Worm (Caenorhabditis elegans) whole organism, L3 larva: Measurements from ENCODE around the gene sec-6.
A peak's percentile ranks its signal among the peaks of the same experiment; 100 is the strongest.

Source experiments
- ZK546.5 ChIP-seq: sonication (generic microtip); optimal IDR thresholded peaks from 2 replicates; lab custom pipeline; 2017; ENCODE audit warnings: missing biosample characterization, missing genetic modification characterization
- aly-2 ChIP-seq: fragments of 150-350 bp; optimal IDR thresholded peaks from 2 replicates; lab custom pipeline; 2014; ENCODE audit warnings: missing biosample characterization, missing genetic modification characterization
- ama-1 ChIP-seq: fragments of 150-350 bp; optimal IDR thresholded peaks from 2 replicates; lab custom pipeline; 2018
- ceh-16 ChIP-seq: sonication (generic microtip); optimal IDR thresholded peaks from 2 replicates; lab custom pipeline; 2017; ENCODE audit warnings: missing biosample characterization, missing genetic modification characterization
- daf-12 ChIP-seq: fragments of 150-350 bp; optimal IDR thresholded peaks from 2 replicates; lab custom pipeline; 2014; ENCODE audit warnings: missing biosample characterization, missing genetic modification reagents, missing genetic modification characterization
- egl-27 ChIP-seq: sonication (generic microtip); optimal IDR thresholded peaks from 4 replicates; lab custom pipeline; 2017; ENCODE audit warnings: missing biosample characterization, missing genetic modification reagents, missing genetic modification characterization
- egl-5 ChIP-seq: fragments of 150-350 bp; optimal IDR thresholded peaks from 2 replicates; lab custom pipeline; 2017; ENCODE audit warnings: missing biosample characterization, missing genetic modification reagents, missing genetic modification characterization, inconsistent platforms
- elt-1 ChIP-seq: fragments of 150-350 bp; optimal IDR thresholded peaks from 2 replicates; lab custom pipeline; 2014; ENCODE audit warnings: missing biosample characterization, missing genetic modification characterization
- elt-2 ChIP-seq: sonication (generic microtip); optimal IDR thresholded peaks from 2 replicates; lab custom pipeline; 2016; ENCODE audit warnings: missing genetic modification reagents, mild to moderate bottlenecking, missing genetic modification characterization, missing compliant biosample characterization
- elt-3 ChIP-seq, 3 experiments: fragments of 150-350 bp in 1 of 3; sonication (generic microtip) in 2 of 3; optimal IDR thresholded peaks; 2 replicates in 2 of 3; 4 replicates in 1 of 3; lab custom pipeline; 2014 to 2017; ENCODE audit warnings: missing biosample characterization in 3 of 3, missing genetic modification characterization in 3 of 3
- eor-1 ChIP-seq, 2 experiments: fragments of 150-350 bp; optimal IDR thresholded peaks; 2 replicates each; lab custom pipeline; 2014 to 2018; ENCODE audit warnings: missing biosample characterization in 2 of 2, missing genetic modification characterization in 2 of 2
- fkh-10 ChIP-seq: sonication (generic microtip); optimal IDR thresholded peaks from 2 replicates; lab custom pipeline; 2017; ENCODE audit warnings: missing biosample characterization, missing genetic modification reagents, missing genetic modification characterization
- fkh-2 ChIP-seq: fragments of 150-350 bp; optimal IDR thresholded peaks from 2 replicates; lab custom pipeline; 2014; ENCODE audit warnings: missing biosample characterization, missing genetic modification reagents, missing genetic modification characterization
- fos-1 ChIP-seq: fragments of 150-350 bp; optimal IDR thresholded peaks from 2 replicates; lab custom pipeline; 2014; ENCODE audit warnings: missing biosample characterization, missing genetic modification characterization
- hmg-11 ChIP-seq: sonication (generic microtip); optimal IDR thresholded peaks from 2 replicates; lab custom pipeline; 2016; ENCODE audit warnings: missing genetic modification characterization, missing compliant biosample characterization
- jun-1 ChIP-seq: fragments of 150-350 bp; optimal IDR thresholded peaks from 2 replicates; lab custom pipeline; 2014; ENCODE audit warnings: missing biosample characterization, missing genetic modification reagents, missing genetic modification characterization
- lin-15B ChIP-seq: fragments of 150-350 bp; optimal IDR thresholded peaks from 2 replicates; lab custom pipeline; 2014; ENCODE audit warnings: missing biosample characterization, missing genetic modification characterization
- lsy-12 ChIP-seq: sonication (generic microtip); optimal IDR thresholded peaks from 2 replicates; lab custom pipeline; 2016; ENCODE audit warnings: mild to moderate bottlenecking, missing genetic modification characterization, missing compliant biosample characterization
- mdl-1 ChIP-seq: fragments of 150-350 bp; optimal IDR thresholded peaks from 2 replicates; lab custom pipeline; 2014; ENCODE audit warnings: missing biosample characterization, missing genetic modification characterization
- mml-1 ChIP-seq: fragments of 150-350 bp; sonication (generic microtip); optimal IDR thresholded peaks from 3 replicates; lab custom pipeline; 2014; ENCODE audit warnings: missing biosample characterization, missing genetic modification characterization
- nhr-11 ChIP-seq: fragments of 150-350 bp; optimal IDR thresholded peaks from 2 replicates; lab custom pipeline; 2014; ENCODE audit warnings: missing biosample characterization, missing genetic modification characterization
- nhr-12 ChIP-seq: fragments of 150-350 bp; optimal IDR thresholded peaks from 2 replicates; lab custom pipeline; 2014; ENCODE audit warnings: missing biosample characterization, missing genetic modification characterization
- nhr-23 ChIP-seq: fragments of 150-350 bp; optimal IDR thresholded peaks from 2 replicates; lab custom pipeline; 2014; ENCODE audit warnings: missing biosample characterization, missing genetic modification reagents, missing genetic modification characterization
- nhr-25 ChIP-seq: sonication (generic microtip); optimal IDR thresholded peaks from 2 replicates; lab custom pipeline; 2017; ENCODE audit warnings: missing biosample characterization, missing genetic modification characterization
- nhr-28 ChIP-seq: fragments of 150-350 bp; optimal IDR thresholded peaks from 2 replicates; lab custom pipeline; 2014; ENCODE audit warnings: missing biosample characterization, missing genetic modification characterization
- nhr-43 ChIP-seq: sonication (generic microtip); optimal IDR thresholded peaks from 2 replicates; lab custom pipeline; 2016; ENCODE audit warnings: mild to moderate bottlenecking, missing genetic modification characterization, missing compliant biosample characterization; ENCODE audit not compliant: poor library complexity, severe bottlenecking
- nhr-67 ChIP-seq: fragments of 150-350 bp; optimal IDR thresholded peaks from 2 replicates; lab custom pipeline; 2014; ENCODE audit warnings: missing biosample characterization, missing genetic modification characterization
- nhr-76 ChIP-seq: fragments of 150-350 bp; sonication (generic microtip); optimal IDR thresholded peaks from 5 replicates; lab custom pipeline; 2014; ENCODE audit warnings: missing biosample characterization, missing genetic modification characterization
- pha-4 ChIP-seq: fragments of 150-350 bp; optimal IDR thresholded peaks from 2 replicates; lab custom pipeline; 2014; ENCODE audit warnings: missing biosample characterization, missing genetic modification reagents, missing genetic modification characterization
- pqm-1 ChIP-seq: fragments of 150-350 bp; optimal IDR thresholded peaks from 2 replicates; lab custom pipeline; 2017; ENCODE audit warnings: missing biosample characterization, missing genetic modification characterization, inconsistent platforms
- snpc-4 ChIP-seq: fragments of 150-350 bp; optimal IDR thresholded peaks from 2 replicates; lab custom pipeline; 2014; ENCODE audit warnings: missing biosample characterization, missing genetic modification characterization
- tbx-2 ChIP-seq: sonication (generic microtip); optimal IDR thresholded peaks from 2 replicates; lab custom pipeline; 2016; ENCODE audit warnings: mild to moderate bottlenecking, missing genetic modification characterization, missing compliant biosample characterization
- unc-39 ChIP-seq: sonication (generic microtip); optimal IDR thresholded peaks from 4 replicates; lab custom pipeline; 2017; ENCODE audit warnings: missing biosample characterization, missing genetic modification characterization
- unc-62 ChIP-seq: fragments of 150-350 bp; sonication (generic microtip); optimal IDR thresholded peaks from 4 replicates; lab custom pipeline; 2014; ENCODE audit warnings: missing biosample characterization, missing genetic modification reagents, missing genetic modification characterization
- zag-1 ChIP-seq: fragments of 150-350 bp; optimal IDR thresholded peaks from 2 replicates; lab custom pipeline; 2014; ENCODE audit warnings: missing biosample characterization, missing genetic modification characterization
- ztf-11 ChIP-seq: fragments of 150-350 bp; optimal IDR thresholded peaks from 2 replicates; lab custom pipeline; 2014; ENCODE audit warnings: missing biosample characterization, missing genetic modification characterization

Gene sec-6

ce11 chrII:5416204-5416764 is 56.9 kb downstream of the sec-6 start, which contains the start of gene EEED8.2:
EEED8.2 (plus strand) TSS chrII:5416714.
- no peak for TF ChIP-seq egl-5 (tag; lab: Kevin White, UChicago)
- TF ChIP-seq pha-4: peak; percentile 26

DNA sequence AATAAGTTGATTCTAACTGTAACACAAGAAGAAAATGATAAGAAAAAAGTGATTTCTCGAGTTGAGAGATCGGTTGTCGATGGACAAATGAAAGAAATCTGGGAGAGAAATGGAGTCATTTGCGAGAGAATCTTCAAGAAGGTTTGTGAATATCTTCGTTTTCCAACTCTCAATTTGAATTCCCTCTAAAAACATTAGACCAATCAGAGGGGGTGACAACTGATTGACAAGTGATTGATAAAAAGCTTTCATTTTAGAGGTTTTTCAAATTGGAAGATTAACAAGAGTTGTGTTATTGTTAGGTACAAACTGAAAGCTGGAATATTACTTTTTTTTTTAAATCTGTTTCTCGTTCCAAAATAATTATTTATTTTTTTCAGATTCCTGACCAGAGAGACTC is 58.6 kb downstream of the sec-6 start:
- TF ChIP-seq nhr-67: no peak
- no peak for TF ChIP-seq eor-1 (tag; optimal IDR thresholded peaks at IDR 0.05; lab: Kevin White, UChicago)
- TF ChIP-seq snpc-4 (tag; lab: Kevin White, UChicago): no peak
- no peak for TF ChIP-seq nhr-43 (tag; lab: Kevin White, UChicago)
- TF ChIP-seq daf-12 (tag; lab: Kevin White, UChicago): no peak
- TF ChIP-seq nhr-28 (tag; lab: Kevin White, UChicago): no peak
- no peak for TF ChIP-seq elt-2 (tag; lab: Kevin White, UChicago)
- TF ChIP-seq nhr-23 (tag; lab: Kevin White, UChicago): no peak
- no peak for TF ChIP-seq mdl-1 (tag; lab: Kevin White, UChicago)
- no peak for TF ChIP-seq fkh-2 (tag; lab: Kevin White, UChicago)
- TF ChIP-seq nhr-11 (tag; lab: Kevin White, UChicago): no peak
- no peak for TF ChIP-seq pqm-1
- no peak for TF ChIP-seq tbx-2 (tag; lab: Kevin White, UChicago)
- no peak for TF ChIP-seq ztf-11 (tag; lab: Kevin White, UChicago)
- no peak for TF ChIP-seq hmg-11 (tag; lab: Kevin White, UChicago)
- no peak for TF ChIP-seq aly-2 (tag; lab: Kevin White, UChicago)
- TF ChIP-seq zag-1: no peak
- no peak for TF ChIP-seq unc-62 (GFP tag; lab: Kevin White, UChicago)
- TF ChIP-seq lin-15B (tag; lab: Kevin White, UChicago): no peak
- TF ChIP-seq, all 47 proteins: peak for 0

DNA sequence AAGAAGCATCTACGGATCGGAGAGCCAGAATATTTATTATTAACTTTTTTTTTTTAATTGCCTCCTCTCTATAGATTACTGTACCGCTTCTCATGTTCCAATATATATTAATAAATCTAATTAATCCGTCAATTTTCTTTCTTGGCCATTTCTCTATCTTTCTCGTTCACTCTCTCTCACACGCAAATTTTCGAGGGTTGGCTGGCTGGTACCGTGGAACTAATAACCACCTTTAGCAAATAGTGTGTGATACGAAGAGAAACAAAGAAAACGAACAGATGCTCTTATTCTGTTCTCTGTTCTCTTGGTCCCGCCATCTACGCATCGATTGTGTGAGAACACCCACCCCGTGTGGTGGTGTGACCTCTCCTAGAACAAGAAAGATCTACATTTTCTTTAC is 59.0 kb downstream of the sec-6 start:
- TF ChIP-seq ZK546.5 (no peak), elt-3 (tag; optimal IDR thresholded peaks at IDR 0.05; lab: Kevin White, UChicago) (no peak), aly-2 (tag; lab: Kevin White, UChicago) (no peak), nhr-28 (tag; lab: Kevin White, UChicago) (no peak), nhr-25 (no peak), lin-15B (tag; lab: Kevin White, UChicago) (no peak), nhr-11 (tag; lab: Kevin White, UChicago) (no peak), pha-4 (no peak), ztf-11 (tag; lab: Kevin White, UChicago) (no peak), elt-2 (tag; lab: Kevin White, UChicago) (no peak), snpc-4 (tag; lab: Kevin White, UChicago) (no peak), elt-1 (tag; lab: Kevin White, UChicago) (no peak), fos-1 (tag; lab: Kevin White, UChicago) (no peak), fkh-10 (no peak), ama-1 (lab: Kevin White, UChicago) (no peak), mdl-1 (tag; lab: Kevin White, UChicago) (no peak), mml-1 (no peak)

ce11 chrII:5418929-5419328 is 59.6 kb downstream of the sec-6 start, which contains the start of gene EEED8.15:
EEED8.15 (plus strand) TSS chrII:5419229.
- TF ChIP-seq nhr-12 (tag; lab: Kevin White, UChicago): no peak
- TF ChIP-seq nhr-28 (tag; lab: Kevin White, UChicago): no peak
- TF ChIP-seq ZK546.5: no peak
- no peak for TF ChIP-seq lsy-12 (tag; lab: Kevin White, UChicago)
- no peak for TF ChIP-seq elt-1 (tag; lab: Kevin White, UChicago)
- no peak for TF ChIP-seq unc-62 (GFP tag; lab: Kevin White, UChicago)
- no peak for TF ChIP-seq jun-1
- no peak for TF ChIP-seq unc-39
- TF ChIP-seq nhr-23 (tag; lab: Kevin White, UChicago): no peak
- TF ChIP-seq pqm-1: no peak
- TF ChIP-seq nhr-76: no peak
- TF ChIP-seq nhr-43 (tag; lab: Kevin White, UChicago): no peak
- TF ChIP-seq egl-27: no peak
- no peak for TF ChIP-seq eor-1 (tag; optimal IDR thresholded peaks at IDR 0.05; lab: Kevin White, UChicago)
- TF ChIP-seq fkh-10: no peak
- TF ChIP-seq snpc-4 (tag; lab: Kevin White, UChicago): no peak
- TF ChIP-seq ceh-16 (tag; lab: Kevin White, UChicago): no peak
